Fruit fly (Drosophila melanogaster): Measurements from ENCODE around the gene LysE.

Gene LysE

dm6 chr3L:1204674-1205547, 7.7 kb upstream of the LysE start, which contains the start of gene CG9119 (continued):
- TF ChIP-seq CG13894 (tag; optimal IDR thresholded peaks at IDR 0.05) (peak; percentile 50), vvl (GFP tag; IDR thresholded peaks at IDR 0.05) (peak; percentile 77), CG11723 (GFP tag; optimal IDR thresholded peaks at IDR 0.05) (peak; percentile 37), pnt (GFP tag; optimal IDR thresholded peaks at IDR 0.05) (peak; percentile 64), CG2875 (GFP tag; optimal IDR thresholded peaks at IDR 0.05) (no peak), CG15073 (GFP tag; optimal IDR thresholded peaks at IDR 0.05) (no peak), CG2889 (GFP tag; IDR thresholded peaks at IDR 0.05) (0 out of 3 replicates have a peak, but pooled peaks have one; percentile 24), CG1024 (GFP tag; IDR thresholded peaks at IDR 0.05) (no peak), CG43689 (GFP tag; IDR thresholded peaks at IDR 0.05) (no peak), sc (optimal IDR thresholded peaks at IDR 0.05) (no peak), sc (GFP tag; optimal IDR thresholded peaks at IDR 0.05) (peak; percentile 32), Dp (GFP tag; optimal IDR thresholded peaks at IDR 0.05) (no peak), zen2 (GFP tag; IDR thresholded peaks at IDR 0.05; ENCODE audit: partially characterized antibody) (no peak), CTCF (GFP tag; optimal IDR thresholded peaks at IDR 0.05) (no peak), Max (GFP tag; optimal IDR thresholded peaks at IDR 0.05) (no peak), corto (GFP tag; optimal IDR thresholded peaks at IDR 0.05) (no peak), CG14965 (GFP tag; optimal IDR thresholded peaks at IDR 0.05; ENCODE audit: borderline replicate concordance) (no peak), CG34224 (GFP tag; IDR thresholded peaks at IDR 0.05; ENCODE audit: partially characterized antibody) (no peak), CG6689 (GFP tag; IDR thresholded peaks at IDR 0.05) (peak; percentile 53), psq (GFP tag; optimal IDR thresholded peaks at IDR 0.05) (no peak), br (optimal IDR thresholded peaks at IDR 0.05) (no peak), CG10321 (GFP tag; IDR thresholded peaks at IDR 0.05) (no peak), Fer2 (tag; optimal IDR thresholded peaks at IDR 0.05) (peak; percentile 12), Optix (GFP tag; IDR thresholded peaks at IDR 0.05) (peak; percentile 52; the same call in 1 of the 3 replicates), dmrt11E (tag; optimal IDR thresholded peaks at IDR 0.05) (peak; percentile 16), da (GFP tag; optimal IDR thresholded peaks at IDR 0.05) (peak; percentile 23), Myb (GFP tag; optimal IDR thresholded peaks at IDR 0.05) (peak; percentile 70), knrl (GFP tag; IDR thresholded peaks at IDR 0.05; ENCODE audit: partially characterized antibody) (no peak), Nf-YB (GFP tag; optimal IDR thresholded peaks at IDR 0.05) (peak; percentile 10), ash1 (GFP tag; optimal IDR thresholded peaks at IDR 0.05) (no peak), sob (GFP tag; IDR thresholded peaks at IDR 0.05) (peak; percentile 38; the same call in 1 of the 2 replicates), CG10654 (GFP tag; optimal IDR thresholded peaks at IDR 0.05) (peak; percentile 26), tx (GFP tag; optimal IDR thresholded peaks at IDR 0.05) (peak; percentile 49), Hmr (GFP tag; optimal IDR thresholded peaks at IDR 0.05) (peak; percentile 78), CG6175 (GFP tag; IDR thresholded peaks at IDR 0.05) (no peak), CG11247 (GFP tag; IDR thresholded peaks at IDR 0.05) (0 out of 2 replicates have a peak, but pooled peaks have one; percentile 10), CG9437 (GFP tag; optimal IDR thresholded peaks at IDR 0.05) (peak; percentile 69), CG14014 (GFP tag; IDR thresholded peaks at IDR 0.05) (peak; percentile 55; the same call in 1 of the 2 replicates), Fer3 (tag; optimal IDR thresholded peaks at IDR 0.05) (peak; percentile 47), Atf3 (GFP tag; optimal IDR thresholded peaks at IDR 0.05) (no peak), pzg (GFP tag; optimal IDR thresholded peaks at IDR 0.05) (no peak), CG4820 (GFP tag; optimal IDR thresholded peaks at IDR 0.05) (peak; percentile 33), en (GFP tag; optimal IDR thresholded peaks at IDR 0.05) (no peak), CG2202 (tag; optimal IDR thresholded peaks at IDR 0.05) (peak; percentile 17), Sin3A (optimal IDR thresholded peaks at IDR 0.05) (no peak), CG1647 (GFP tag; optimal IDR thresholded peaks at IDR 0.05) (no peak), CG6854 (GFP tag; optimal IDR thresholded peaks at IDR 0.05) (no peak), CG12155 (GFP tag; optimal IDR thresholded peaks at IDR 0.05) (peak; percentile 56), CG7271 (tag; optimal IDR thresholded peaks at IDR 0.05) (no peak), CG8765 (GFP tag; IDR thresholded peaks at IDR 0.05) (no peak), CG10274 (GFP tag; optimal IDR thresholded peaks at IDR 0.05) (peak; percentile 55)
